Worm (Caenorhabditis elegans): ENCODE results near the gene npp-3.

The npp-3 gene

ce11 chrII:11906217-11906616 lies 31.6 kb upstream of the npp-3 start, which contains the start of gene ZK930.4:
ZK930.4 (plus strand) TSS chrII:11906517.
- no peak for TF ChIP-seq tab-1 (GFP tag; IDR thresholded peaks at IDR 0.05)
- TF ChIP-seq med-1 (GFP tag; optimal IDR thresholded peaks at IDR 0.05; ENCODE audit: insufficient read depth), result no peak
- no peak for TF ChIP-seq ref-1 (GFP tag; conservative IDR thresholded peaks at IDR 0.05)
- no peak for TF ChIP-seq T22C8.4 (GFP tag; IDR thresholded peaks at IDR 0.05)
- no peak for TF ChIP-seq ztf-29 (GFP tag; IDR thresholded peaks at IDR 0.05)
- TF ChIP-seq flt-1 (GFP tag; IDR thresholded peaks at IDR 0.05), result no peak
- no peak for TF ChIP-seq cog-1 (tag; optimal IDR thresholded peaks at IDR 0.05)
- no peak for TF ChIP-seq ztf-23 (GFP tag; IDR thresholded peaks at IDR 0.05)
- no peak for TF ChIP-seq klf-2 (GFP tag; conservative IDR thresholded peaks at IDR 0.05)

ce11 chrII:11905023-11905422 lies 30.4 kb upstream of the npp-3 start:
- TF ChIP-seq med-1 (GFP tag; optimal IDR thresholded peaks at IDR 0.05; ENCODE audit: insufficient read depth), result no peak
- TF ChIP-seq flt-1 (GFP tag; IDR thresholded peaks at IDR 0.05), result no peak
- no peak for TF ChIP-seq klf-2 (GFP tag; conservative IDR thresholded peaks at IDR 0.05)
- no peak for TF ChIP-seq tab-1 (GFP tag; IDR thresholded peaks at IDR 0.05)
- no peak for TF ChIP-seq T22C8.4 (GFP tag; IDR thresholded peaks at IDR 0.05)
- TF ChIP-seq cog-1 (tag; optimal IDR thresholded peaks at IDR 0.05), result no peak
- TF ChIP-seq ztf-29 (GFP tag; IDR thresholded peaks at IDR 0.05), result no peak; the same call in 1 of the 2 replicates
- no peak for TF ChIP-seq ref-1 (GFP tag; conservative IDR thresholded peaks at IDR 0.05)
- no peak for TF ChIP-seq ztf-23 (GFP tag; IDR thresholded peaks at IDR 0.05)

ce11 chrII:11902203-11902602 lies 27.6 kb upstream of the npp-3 start:
- TF ChIP-seq T22C8.4 (GFP tag; IDR thresholded peaks at IDR 0.05), result no peak
- no peak for TF ChIP-seq med-1 (GFP tag; optimal IDR thresholded peaks at IDR 0.05; ENCODE audit: insufficient read depth)
- peak; percentile 31 for TF ChIP-seq cog-1 (tag; optimal IDR thresholded peaks at IDR 0.05)

ce11 chrII:11901110-11901509 lies 26.5 kb upstream of the npp-3 start, which contains the start of gene vab-23:
vab-23 (minus strand) TSS chrII:11901210.
- TF ChIP-seq ztf-29 (GFP tag; IDR thresholded peaks at IDR 0.05) (no peak), ref-1 (GFP tag; conservative IDR thresholded peaks at IDR 0.05) (no peak), T22C8.4 (GFP tag; IDR thresholded peaks at IDR 0.05) (no peak), klf-2 (GFP tag; conservative IDR thresholded peaks at IDR 0.05) (no peak), cog-1 (tag; optimal IDR thresholded peaks at IDR 0.05) (no peak), med-1 (GFP tag; optimal IDR thresholded peaks at IDR 0.05; ENCODE audit: insufficient read depth) (no peak), ztf-23 (GFP tag; IDR thresholded peaks at IDR 0.05) (no peak), flt-1 (GFP tag; IDR thresholded peaks at IDR 0.05) (no peak), tab-1 (GFP tag; IDR thresholded peaks at IDR 0.05) (no peak)

- no peak for TF ChIP-seq med-1 (GFP tag; optimal IDR thresholded peaks at IDR 0.05; ENCODE audit: insufficient read depth)
- TF ChIP-seq flt-1 (GFP tag; IDR thresholded peaks at IDR 0.05), result no peak
- no peak for TF ChIP-seq ztf-29 (GFP tag; IDR thresholded peaks at IDR 0.05)
- no peak for TF ChIP-seq tab-1 (GFP tag; IDR thresholded peaks at IDR 0.05)
- no peak for TF ChIP-seq ztf-23 (GFP tag; IDR thresholded peaks at IDR 0.05)
- no peak for TF ChIP-seq cog-1 (tag; optimal IDR thresholded peaks at IDR 0.05)
- TF ChIP-seq T22C8.4 (GFP tag; IDR thresholded peaks at IDR 0.05), result no peak
- TF ChIP-seq ref-1 (GFP tag; conservative IDR thresholded peaks at IDR 0.05), result no peak
- no peak for TF ChIP-seq klf-2 (GFP tag; conservative IDR thresholded peaks at IDR 0.05)
Measured at ce11 chrII:11899761-11900160, 25.2 kb upstream of the npp-3 start.

ce11 chrII:11893323-11893722 lies 18.7 kb upstream of the npp-3 start, which contains the start of gene ZK930.2:
ZK930.2 (minus strand) TSS chrII:11893423.
- TF ChIP-seq med-1 (GFP tag; optimal IDR thresholded peaks at IDR 0.05; ENCODE audit: insufficient read depth), result no peak
- TF ChIP-seq ref-1 (GFP tag; conservative IDR thresholded peaks at IDR 0.05), result no peak
- TF ChIP-seq ztf-23 (GFP tag; IDR thresholded peaks at IDR 0.05), result no peak
- TF ChIP-seq flt-1 (GFP tag; IDR thresholded peaks at IDR 0.05), result no peak
- TF ChIP-seq T22C8.4 (GFP tag; IDR thresholded peaks at IDR 0.05), result no peak
- no peak for TF ChIP-seq klf-2 (GFP tag; conservative IDR thresholded peaks at IDR 0.05)
- TF ChIP-seq cog-1 (tag; optimal IDR thresholded peaks at IDR 0.05), result no peak
- TF ChIP-seq tab-1 (GFP tag; IDR thresholded peaks at IDR 0.05), result no peak
- no peak for TF ChIP-seq ztf-29 (GFP tag; IDR thresholded peaks at IDR 0.05)

- TF ChIP-seq tab-1 (GFP tag; IDR thresholded peaks at IDR 0.05), result no peak
- TF ChIP-seq flt-1 (GFP tag; IDR thresholded peaks at IDR 0.05), result 0 out of 2 replicates have a peak, but pooled peaks have one; percentile 55
Measured at ce11 chrII:11890596-11890995, 16.0 kb upstream of the npp-3 start.

ce11 chrII:11889420-11890075 lies 15.0 kb upstream of the npp-3 start:
- TF ChIP-seq flt-1 (GFP tag; IDR thresholded peaks at IDR 0.05) (peak; percentile 40; the same call in 1 of the 2 replicates), ztf-23 (GFP tag; IDR thresholded peaks at IDR 0.05) (no peak)

ce11 chrII:11888150-11888549 lies 13.6 kb upstream of the npp-3 start:
- no peak for TF ChIP-seq tab-1 (GFP tag; IDR thresholded peaks at IDR 0.05)
- TF ChIP-seq ref-1 (GFP tag; conservative IDR thresholded peaks at IDR 0.05), result no peak
- no peak for TF ChIP-seq ztf-23 (GFP tag; IDR thresholded peaks at IDR 0.05)
- no peak for TF ChIP-seq med-1 (GFP tag; optimal IDR thresholded peaks at IDR 0.05; ENCODE audit: insufficient read depth)
- no peak for TF ChIP-seq flt-1 (GFP tag; IDR thresholded peaks at IDR 0.05)
- TF ChIP-seq cog-1 (tag; optimal IDR thresholded peaks at IDR 0.05), result no peak
- TF ChIP-seq T22C8.4 (GFP tag; IDR thresholded peaks at IDR 0.05), result no peak
- no peak for TF ChIP-seq ztf-29 (GFP tag; IDR thresholded peaks at IDR 0.05)
- no peak for TF ChIP-seq klf-2 (GFP tag; conservative IDR thresholded peaks at IDR 0.05)

ce11 chrII:11887724-11888123 lies 13.1 kb upstream of the npp-3 start:
- no peak for TF ChIP-seq med-1 (GFP tag; optimal IDR thresholded peaks at IDR 0.05; ENCODE audit: insufficient read depth)
- no peak for TF ChIP-seq T22C8.4 (GFP tag; IDR thresholded peaks at IDR 0.05)
- TF ChIP-seq ztf-23 (GFP tag; IDR thresholded peaks at IDR 0.05), result no peak
- TF ChIP-seq flt-1 (GFP tag; IDR thresholded peaks at IDR 0.05), result no peak
- no peak for TF ChIP-seq ref-1 (GFP tag; conservative IDR thresholded peaks at IDR 0.05)
- TF ChIP-seq cog-1 (tag; optimal IDR thresholded peaks at IDR 0.05), result no peak
- no peak for TF ChIP-seq ztf-29 (GFP tag; IDR thresholded peaks at IDR 0.05)
